Worm (Caenorhabditis elegans) whole organism, early embryonic: Measurements from ENCODE around the gene msi-1.

Experiments used
- B0310.2 ChIP-seq: sonication (generic microtip); optimal IDR thresholded peaks from 2 replicates; lab custom pipeline; 2016; ENCODE audit warnings: mild to moderate bottlenecking, missing genetic modification characterization, missing compliant biosample characterization
- F13C5.2 ChIP-seq: sonication (generic microtip); optimal IDR thresholded peaks from 2 replicates; lab custom pipeline; 2017; ENCODE audit warnings: mild to moderate bottlenecking, missing genetic modification characterization, inconsistent platforms, missing compliant biosample characterization
- aly-1 ChIP-seq: sonication (generic microtip); optimal IDR thresholded peaks from 2 replicates; lab custom pipeline; 2016; ENCODE audit warnings: missing genetic modification characterization, missing compliant biosample characterization
- ama-1 ChIP-seq: fragments of 150-350 bp; optimal IDR thresholded peaks from 2 replicates; lab custom pipeline; 2014
- ceh-13 ChIP-seq: fragments of 200-800 bp; sonication (Bioruptor generic); optimal IDR thresholded peaks from 2 replicates; lab custom pipeline; 2018; ENCODE audit warnings: mild to moderate bottlenecking, missing genetic modification characterization, missing compliant biosample characterization
- ceh-36 ChIP-seq: sonication (generic microtip); optimal IDR thresholded peaks from 2 replicates; lab custom pipeline; 2016; ENCODE audit warnings: missing genetic modification characterization, inconsistent platforms, missing compliant biosample characterization
- ets-7 ChIP-seq: sonication (generic microtip); optimal IDR thresholded peaks from 2 replicates; lab custom pipeline; 2016; ENCODE audit warnings: missing genotype, missing genetic modification characterization, missing compliant biosample characterization
- flt-1 ChIP-seq: fragments of 200-800 bp; sonication (Bioruptor generic); IDR thresholded peaks from 2 replicates; pipeline ENCODE4 v1.3.6; 2022; ENCODE audit warnings: missing genetic modification characterization, missing compliant biosample characterization
- hmbx-1 ChIP-seq: sonication (generic microtip); optimal IDR thresholded peaks from 2 replicates; lab custom pipeline; 2016; ENCODE audit warnings: mild to moderate bottlenecking, missing genetic modification characterization, missing compliant biosample characterization
- hmg-4 ChIP-seq: fragments of 200-800 bp; sonication (Bioruptor generic); optimal IDR thresholded peaks from 2 replicates; lab custom pipeline; 2018; ENCODE audit warnings: mild to moderate bottlenecking, missing genetic modification characterization, missing compliant biosample characterization
- hnd-1 ChIP-seq: sonication (generic microtip); optimal IDR thresholded peaks from 2 replicates; lab custom pipeline; 2016; ENCODE audit warnings: missing genetic modification characterization, missing compliant biosample characterization
- pes-1 ChIP-seq: fragments of 200-800 bp; sonication (Bioruptor generic); IDR thresholded peaks from 2 replicates; pipeline ENCODE4 v1.3.6; 2022; ENCODE audit warnings: missing genetic modification reagents, missing genetic modification characterization, missing compliant biosample characterization
- scrt-1 ChIP-seq: fragments of 200-800 bp; sonication (Bioruptor generic); IDR thresholded peaks from 2 replicates; pipeline ENCODE4 v1.3.6; 2022; ENCODE audit warnings: missing genetic modification characterization, missing compliant biosample characterization
- sea-1 ChIP-seq: fragments of 200-800 bp; sonication (Bioruptor generic); conservative IDR thresholded peaks from 2 replicates; pipeline ENCODE4 v1.3.6; 2022; ENCODE audit warnings: missing genetic modification characterization, missing compliant biosample characterization
- tbx-11 ChIP-seq: fragments of 200-800 bp; sonication (Bioruptor generic); IDR thresholded peaks from 2 replicates; pipeline ENCODE4 v1.3.6; 2022; ENCODE audit warnings: missing genetic modification characterization, missing compliant biosample characterization
- tbx-37 ChIP-seq: fragments of 200-800 bp; sonication (Bioruptor generic); conservative IDR thresholded peaks from 2 replicates; pipeline ENCODE4 v1.3.6; 2022; ENCODE audit warnings: missing genetic modification reagents, missing genetic modification characterization, missing compliant biosample characterization
- tra-4 ChIP-seq: sonication (generic microtip); optimal IDR thresholded peaks from 2 replicates; lab custom pipeline; 2017; ENCODE audit warnings: missing genetic modification characterization, missing compliant biosample characterization

Gene msi-1

ce11 chrIII:3954220-3954619 lies 22.0 kb downstream of the msi-1 start:
- TF ChIP-seq tbx-37 (GFP tag; lab: Robert Waterston, UW): no peak
- TF ChIP-seq scrt-1 (GFP tag; lab: Robert Waterston, UW): no peak

- TF ChIP-seq B0310.2 (tag; lab: Kevin White, UChicago): no peak
These were observed 23.0 kb downstream of the msi-1 start for ce11 chrIII:3953235-3953634.

- no peak for TF ChIP-seq B0310.2 (tag; lab: Kevin White, UChicago)
- no peak for TF ChIP-seq pes-1 (GFP tag; lab: Robert Waterston, UW)
- TF ChIP-seq aly-1 (tag; lab: Kevin White, UChicago): no peak
- TF ChIP-seq sea-1: no peak
- TF ChIP-seq hmg-4: no peak
- no peak for TF ChIP-seq scrt-1 (GFP tag; lab: Robert Waterston, UW)
- TF ChIP-seq ets-7 (tag; lab: Kevin White, UChicago): no peak
- TF ChIP-seq hnd-1: no peak
- no peak for TF ChIP-seq tbx-37 (GFP tag; lab: Robert Waterston, UW)
- TF ChIP-seq hmbx-1 (tag; lab: Kevin White, UChicago): no peak
- TF ChIP-seq ceh-13: no peak
- no peak for TF ChIP-seq tbx-11 (GFP tag; lab: Robert Waterston, UW)
- no peak for TF ChIP-seq ama-1 (lab: Kevin White, UChicago)
- TF ChIP-seq flt-1 (GFP tag; lab: Robert Waterston, UW): no peak
- no peak for TF ChIP-seq F13C5.2 (tag; lab: Kevin White, UChicago)
- no peak for TF ChIP-seq ceh-36 (tag; lab: Kevin White, UChicago)
- no peak for TF ChIP-seq tra-4 (tag; lab: Kevin White, UChicago)
These were observed 24.1 kb downstream of the msi-1 start for ce11 chrIII:3952058-3952457.

ce11 chrIII:3935808-3936207 lies 40.4 kb downstream of the msi-1 start, which contains the start of gene npl-10:
Gene npl-10, minus strand, starts transcription at chrIII:3935908.
- TF ChIP-seq F13C5.2 (tag; lab: Kevin White, UChicago) (no peak), tbx-11 (GFP tag; lab: Robert Waterston, UW) (no peak), flt-1 (GFP tag; lab: Robert Waterston, UW) (no peak), ceh-13 (no peak)

ce11 chrIII:3931423-3931822 lies 44.8 kb downstream of the msi-1 start, which contains the start of gene F37A8.2:
Gene F37A8.2, minus strand, starts transcription at chrIII:3931523.
- TF ChIP-seq flt-1 (GFP tag; lab: Robert Waterston, UW) (no peak), hmbx-1 (tag; lab: Kevin White, UChicago) (no peak), ets-7 (tag; lab: Kevin White, UChicago) (no peak), tra-4 (tag; lab: Kevin White, UChicago) (no peak), tbx-11 (GFP tag; lab: Robert Waterston, UW) (no peak), hnd-1 (no peak), sea-1 (no peak), hmg-4 (no peak), tbx-37 (GFP tag; lab: Robert Waterston, UW) (no peak), ama-1 (lab: Kevin White, UChicago) (no peak), scrt-1 (GFP tag; lab: Robert Waterston, UW) (no peak), B0310.2 (tag; lab: Kevin White, UChicago) (no peak), ceh-36 (tag; lab: Kevin White, UChicago) (no peak), aly-1 (tag; lab: Kevin White, UChicago) (no peak), F13C5.2 (tag; lab: Kevin White, UChicago) (no peak), pes-1 (GFP tag; lab: Robert Waterston, UW) (no peak), ceh-13 (no peak)

ce11 chrIII:3928136-3928535 lies 48.1 kb downstream of the msi-1 start, which contains the start of gene F37A8.1:
Gene F37A8.1, plus strand, starts transcription at chrIII:3928436.
- TF ChIP-seq B0310.2 (tag; lab: Kevin White, UChicago) (no peak), aly-1 (tag; lab: Kevin White, UChicago) (no peak), hmbx-1 (tag; lab: Kevin White, UChicago) (no peak), flt-1 (GFP tag; lab: Robert Waterston, UW) (no peak), F13C5.2 (tag; lab: Kevin White, UChicago) (no peak), hnd-1 (no peak), pes-1 (GFP tag; lab: Robert Waterston, UW) (no peak), tbx-37 (GFP tag; lab: Robert Waterston, UW) (no peak), tra-4 (tag; lab: Kevin White, UChicago) (no peak), scrt-1 (GFP tag; lab: Robert Waterston, UW) (no peak), ceh-13 (no peak), tbx-11 (GFP tag; lab: Robert Waterston, UW) (no peak), ceh-36 (tag; lab: Kevin White, UChicago) (no peak), sea-1 (no peak), ama-1 (lab: Kevin White, UChicago) (no peak)

- TF ChIP-seq ama-1 (lab: Kevin White, UChicago) (no peak), ceh-13 (no peak), sea-1 (no peak), ets-7 (tag; lab: Kevin White, UChicago) (no peak), tbx-37 (GFP tag; lab: Robert Waterston, UW) (no peak), tra-4 (tag; lab: Kevin White, UChicago) (no peak), tbx-11 (GFP tag; lab: Robert Waterston, UW) (no peak), scrt-1 (GFP tag; lab: Robert Waterston, UW) (no peak), B0310.2 (tag; lab: Kevin White, UChicago) (no peak), ceh-36 (tag; lab: Kevin White, UChicago) (no peak), hmg-4 (no peak)
These were observed 48.7 kb downstream of the msi-1 start for ce11 chrIII:3927450-3927849.

- TF ChIP-seq ets-7 (tag; lab: Kevin White, UChicago): no peak
- TF ChIP-seq scrt-1 (GFP tag; lab: Robert Waterston, UW): no peak
These were observed 49.4 kb downstream of the msi-1 start for ce11 chrIII:3926801-3927200.
